Fruit fly (Drosophila melanogaster): Measurements from ENCODE around the gene MICAL-like.

MICAL-like gene

DNA sequence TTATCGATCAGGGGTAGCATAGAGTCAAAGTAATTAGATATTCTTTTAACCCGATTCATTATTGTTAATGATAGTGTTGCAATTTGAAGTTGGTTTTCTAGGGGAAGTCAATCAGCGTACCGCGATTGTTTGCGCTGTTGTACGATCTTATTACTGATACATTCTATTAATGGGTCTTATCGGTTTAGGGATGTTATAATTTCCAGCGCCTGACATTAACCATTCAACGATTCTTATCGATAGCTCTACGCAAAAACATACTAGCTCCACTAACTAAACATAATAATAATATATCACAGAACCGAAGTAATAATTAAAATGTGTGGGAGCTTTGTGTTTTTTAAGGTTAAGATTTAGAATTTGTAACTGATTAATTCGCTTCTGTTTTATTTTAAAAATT, 3.6 kb downstream of the MICAL-like start, which contains the start of gene Cul6:
Cul6 (minus strand) TSS at position 175 of the 400 bp plus-strand sequence.
- TF ChIP-seq noc (tag; optimal IDR thresholded peaks at IDR 0.05): no peak

DNA sequence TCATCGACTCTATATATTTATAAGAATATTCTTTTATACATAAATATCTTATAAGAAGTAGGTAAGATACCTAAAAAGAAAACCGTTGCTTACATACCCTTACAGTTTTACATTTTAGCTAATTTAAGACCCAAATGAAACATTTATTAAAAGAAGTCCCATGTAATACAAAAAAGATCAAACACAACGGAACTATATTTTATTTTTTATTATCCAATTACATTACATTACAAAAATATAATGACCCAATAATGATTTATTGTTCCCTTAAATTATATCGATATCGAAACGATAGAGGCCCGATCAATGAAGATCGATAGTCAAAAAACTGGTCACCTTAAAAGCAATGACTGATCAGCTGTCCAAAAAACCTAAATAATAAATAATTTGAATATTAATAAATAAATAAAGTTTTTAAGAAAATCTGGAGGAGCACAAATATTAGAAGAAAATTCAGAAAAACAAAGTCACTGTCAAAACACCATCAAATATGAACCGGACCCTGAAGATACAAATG, 7.1 kb downstream of the MICAL-like start:
- TF ChIP-seq noc (tag; optimal IDR thresholded peaks at IDR 0.05): no peak

- TF ChIP-seq noc (tag; optimal IDR thresholded peaks at IDR 0.05): no peak
Measured at dm6 chr3L:13006490-13006889, 8.6 kb downstream of the MICAL-like start, which contains the start of gene CG11263. CG11263 (plus strand) TSS chr3L:13006817.

dm6 chr3L:12994835-12995234, 20.3 kb downstream of the MICAL-like start, which contains the start of gene CG11262:
CG11262 (plus strand) TSS chr3L:12995135.
- TF ChIP-seq noc (tag; optimal IDR thresholded peaks at IDR 0.05): no peak

- no peak for TF ChIP-seq noc (tag; optimal IDR thresholded peaks at IDR 0.05)
Measured at dm6 chr3L:12972259-12972658, 42.9 kb downstream of the MICAL-like start, which contains the start of the genes CG10748 and CG10749. CG10748 (minus strand) TSS chr3L:12972359. CG10749 (plus strand) TSS chr3L:12972474.

dm6 chr3L:12967633-12968032, 47.5 kb downstream of the MICAL-like start, which contains the start of gene Or69a:
Or69a (minus strand) TSS chr3L:12967733.
- TF ChIP-seq noc (tag; optimal IDR thresholded peaks at IDR 0.05): no peak

All from whole organism, larva.